Worm (Caenorhabditis elegans) whole organism, mixed stage, embryonic: ENCODE results near the gene Y39G8B.7.

Experiments
- blmp-1 ChIP-seq: fragments of 150-350 bp; optimal IDR thresholded peaks from 2 replicates; lab custom pipeline; 2014; ENCODE audit warnings: missing biosample characterization, missing genetic modification characterization
- ces-1 ChIP-seq: fragments of 150-350 bp; optimal IDR thresholded peaks from 2 replicates; lab custom pipeline; 2014; ENCODE audit warnings: missing biosample characterization, missing genetic modification reagents, missing genetic modification characterization
- drap-1 ChIP-seq: fragments of 200-800 bp; sonication (Bioruptor generic); optimal IDR thresholded peaks from 3 replicates; lab custom pipeline; 2018; ENCODE audit warnings: mild to moderate bottlenecking, missing genetic modification characterization, missing compliant biosample characterization
- flh-1 ChIP-seq: fragments of 200-800 bp; sonication (Bioruptor generic); optimal IDR thresholded peaks from 2 replicates; lab custom pipeline; 2018; ENCODE audit warnings: mild to moderate bottlenecking, missing genetic modification characterization, moderate library complexity, missing compliant biosample characterization
- hlh-1 ChIP-seq: fragments of 150-350 bp; optimal IDR thresholded peaks from 2 replicates; lab custom pipeline; 2014; ENCODE audit warnings: missing biosample characterization, missing genetic modification reagents, missing genetic modification characterization
- lin-13 ChIP-seq: fragments of 150-350 bp; optimal IDR thresholded peaks from 2 replicates; lab custom pipeline; 2014; ENCODE audit warnings: missing biosample characterization, missing genetic modification characterization
- lsy-2 ChIP-seq: fragments of 150-350 bp; optimal IDR thresholded peaks from 2 replicates; lab custom pipeline; 2014; ENCODE audit warnings: missing biosample characterization, missing genetic modification characterization
- mab-5 ChIP-seq: fragments of 150-350 bp; optimal IDR thresholded peaks from 2 replicates; lab custom pipeline; 2014; ENCODE audit warnings: missing biosample characterization, missing genetic modification characterization
- mep-1 ChIP-seq: fragments of 150-350 bp; optimal IDR thresholded peaks from 2 replicates; lab custom pipeline; 2017; ENCODE audit warnings: missing biosample characterization, missing genetic modification reagents, missing genetic modification characterization, inconsistent platforms
- nhr-28 ChIP-seq: fragments of 150-350 bp; optimal IDR thresholded peaks from 2 replicates; lab custom pipeline; 2014; ENCODE audit warnings: missing biosample characterization, missing genetic modification characterization
- snpc-4 ChIP-seq: fragments of 150-350 bp; optimal IDR thresholded peaks from 2 replicates; lab custom pipeline; 2014; ENCODE audit warnings: missing biosample characterization, missing genetic modification characterization
- unc-39 ChIP-seq: fragments of 150-350 bp; optimal IDR thresholded peaks from 2 replicates; lab custom pipeline; 2014; ENCODE audit warnings: missing biosample characterization, missing genetic modification characterization
- unc-62 ChIP-seq: fragments of 150-350 bp; optimal IDR thresholded peaks from 2 replicates; lab custom pipeline; 2014; ENCODE audit warnings: missing biosample characterization, missing genetic modification reagents, missing genetic modification characterization
- ztf-11 ChIP-seq: fragments of 150-350 bp; optimal IDR thresholded peaks from 2 replicates; lab custom pipeline; 2014; ENCODE audit warnings: missing biosample characterization, missing genetic modification characterization

- no peak for TF ChIP-seq hlh-1 (tag; lab: Kevin White, UChicago)
- no peak for TF ChIP-seq snpc-4 (tag; lab: Kevin White, UChicago)
- TF ChIP-seq mab-5 (tag; lab: Kevin White, UChicago) = no peak
- TF ChIP-seq lin-13 = no peak
- no peak for TF ChIP-seq ces-1 (GFP tag; lab: Kevin White, UChicago)
- TF ChIP-seq lsy-2 = no peak
- TF ChIP-seq flh-1 = no peak
- TF ChIP-seq blmp-1 = no peak
- no peak for TF ChIP-seq unc-39 (tag; lab: Kevin White, UChicago)
- TF ChIP-seq nhr-28 (tag; lab: Kevin White, UChicago) = no peak
- no peak for TF ChIP-seq unc-62 (GFP tag; lab: Kevin White, UChicago)
- TF ChIP-seq mep-1 (tag; lab: Kevin White, UChicago) = no peak
- no peak for TF ChIP-seq drap-1 (GFP tag; lab: Kevin White, UChicago)
- no peak for TF ChIP-seq ztf-11 (tag; lab: Kevin White, UChicago)
These were observed 30.5 kb downstream of the Y39G8B.7 start for ce11 chrII:13964325-13964724.
